Worm (Caenorhabditis elegans) whole organism, L1 larva: ENCODE results near the gene btb-9.
A peak's percentile ranks its signal among the peaks of the same experiment; 100 is the strongest.
"Not testable (repeated sequence)": the region's sequence is repeated elsewhere in the genome, so short reads cannot be mapped to it uniquely, and the experiment has no call there.

Experiments used
- C04F5.9 ChIP-seq: sonication (generic microtip); optimal IDR thresholded peaks from 2 replicates; lab custom pipeline; 2016; ENCODE audit warnings: missing genetic modification characterization, missing compliant biosample characterization
- ceh-82 ChIP-seq, 3 experiments: fragments of 150-350 bp in 1 of 3; sonication (generic microtip) in 2 of 3; optimal IDR thresholded peaks; 2 replicates each; lab custom pipeline; 2014 to 2017; ENCODE audit warnings: missing biosample characterization in 3 of 3, missing genetic modification characterization in 3 of 3
- efl-1 ChIP-seq, 4 experiments: fragments of 150-350 bp; optimal IDR thresholded peaks in 3 of 4; peaks in 1 of 4; 1 replicate in 1 of 4; 2 replicates in 3 of 4; lab custom pipeline; 2014; ENCODE audit warnings: missing biosample characterization in 2 of 4, missing genetic modification characterization in 2 of 4, missing genetic modification reagents in 2 of 4
- egl-13 ChIP-seq: sonication (generic microtip); optimal IDR thresholded peaks from 2 replicates; lab custom pipeline; 2016; ENCODE audit warnings: missing genotype, missing genetic modification reagents, missing genetic modification characterization, missing compliant biosample characterization
- elt-2 ChIP-seq: sonication (generic microtip); optimal IDR thresholded peaks from 2 replicates; lab custom pipeline; 2016; ENCODE audit warnings: missing genetic modification characterization, mild to moderate bottlenecking, inconsistent platforms, missing compliant biosample characterization, missing genetic modification reagents
- jun-1 ChIP-seq: fragments of 150-350 bp; optimal IDR thresholded peaks from 2 replicates; lab custom pipeline; 2014; ENCODE audit warnings: missing biosample characterization, missing genetic modification reagents, missing genetic modification characterization
- lin-35 ChIP-seq, 2 experiments: fragments of 150-350 bp; optimal IDR thresholded peaks; 2 replicates each; lab custom pipeline; 2014; ENCODE audit warnings: missing biosample characterization in 2 of 2, missing genetic modification characterization in 2 of 2, missing genetic modification reagents in 2 of 2
- nhr-47 ChIP-seq: sonication (generic microtip); optimal IDR thresholded peaks from 2 replicates; lab custom pipeline; 2016; ENCODE audit warnings: mild to moderate bottlenecking, missing genetic modification characterization, moderate library complexity, missing compliant biosample characterization
- nhr-77 ChIP-seq: fragments of 150-350 bp; optimal IDR thresholded peaks from 2 replicates; lab custom pipeline; 2014; ENCODE audit warnings: missing biosample characterization, missing genetic modification characterization
- nhr-84 ChIP-seq: sonication (generic microtip); optimal IDR thresholded peaks from 2 replicates; lab custom pipeline; 2017; ENCODE audit warnings: missing biosample characterization, missing genetic modification characterization
- snpc-4 ChIP-seq: fragments of 150-350 bp; optimal IDR thresholded peaks from 2 replicates; lab custom pipeline; 2014; ENCODE audit warnings: missing biosample characterization, missing genetic modification characterization
- tlp-1 ChIP-seq: fragments of 150-350 bp; optimal IDR thresholded peaks from 2 replicates; lab custom pipeline; 2014; ENCODE audit warnings: missing biosample characterization, missing genetic modification characterization
- unc-130 ChIP-seq: fragments of 150-350 bp; optimal IDR thresholded peaks from 2 replicates; lab custom pipeline; 2017; ENCODE audit warnings: missing biosample characterization, missing genetic modification characterization, inconsistent platforms
- xbp-1 ChIP-seq: sonication (generic microtip); optimal IDR thresholded peaks from 2 replicates; lab custom pipeline; 2016; ENCODE audit warnings: missing genetic modification characterization, missing compliant biosample characterization
- zip-4 ChIP-seq: fragments of 200-800 bp; sonication (Bioruptor generic); optimal IDR thresholded peaks from 2 replicates; lab custom pipeline; 2018; ENCODE audit warnings: mild to moderate bottlenecking, missing genetic modification characterization, moderate library complexity, missing compliant biosample characterization

Gene btb-9

DNA sequence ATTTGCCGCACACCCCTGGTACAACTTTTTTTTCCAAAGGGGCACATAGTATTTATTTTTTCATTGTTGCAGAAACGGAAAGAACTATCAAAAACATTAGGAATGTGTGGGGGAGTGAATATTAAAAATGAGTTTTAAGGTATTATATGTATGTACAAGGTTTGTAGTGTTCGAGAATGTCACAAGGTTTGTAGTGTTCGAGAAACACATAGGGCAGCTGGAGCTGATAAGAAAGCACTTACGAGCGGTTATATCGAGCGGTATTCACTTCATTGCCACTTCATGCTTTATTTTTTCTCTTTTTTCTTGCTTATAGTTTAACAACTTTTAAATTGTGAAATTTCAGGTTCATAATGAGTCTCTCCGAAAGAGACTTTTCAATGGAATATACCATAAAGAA, 39.2 kb downstream of the btb-9 start:
- peak; percentile 28 for TF ChIP-seq elt-2 (tag; lab: Kevin White, UChicago)
- peak in 1 of 2 experiments; percentile 10 for TF ChIP-seq lin-35 (GFP tag; optimal IDR thresholded peaks at IDR 0.05; lab: Kevin White, UChicago)
- not testable (repeated sequence) for TF ChIP-seq efl-1 (optimal IDR thresholded peaks at IDR 0.05; lab: Kevin White, UChicago)
- peak in 1 of 2 experiments; percentile 43 for TF ChIP-seq efl-1 (GFP tag; optimal IDR thresholded peaks at IDR 0.05 in 1 of 2; lab: Kevin White, UChicago)

DNA sequence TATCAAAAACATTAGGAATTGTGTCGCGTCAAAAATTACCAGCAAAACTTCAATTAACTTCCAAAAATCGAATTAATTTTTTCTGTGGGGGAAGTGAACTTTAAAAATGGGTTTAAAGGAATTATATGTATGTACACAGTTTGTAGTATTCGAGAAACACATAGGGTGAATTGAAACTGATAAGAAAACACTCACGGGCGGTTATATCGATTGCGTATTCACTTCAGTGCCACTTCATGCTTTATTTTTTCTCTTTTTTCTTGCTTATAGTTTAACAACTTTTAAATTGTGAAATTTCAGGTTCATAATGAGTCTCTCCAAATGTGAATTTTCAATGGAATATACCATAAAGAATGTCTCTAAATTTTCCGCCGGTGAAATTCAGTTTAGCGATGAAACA, 43.0 kb downstream of the btb-9 start, which contains the start of gene math-26:
Gene math-26, plus strand, starts transcription at position 301 of the 400 bp plus-strand sequence.
- TF ChIP-seq ceh-82 (tag; optimal IDR thresholded peaks at IDR 0.05; lab: Kevin White, UChicago); nhr-77; C04F5.9 (tag; lab: Kevin White, UChicago): not testable (repeated sequence)

- TF ChIP-seq nhr-47 (tag; lab: Kevin White, UChicago) (no peak), tlp-1 (tag; lab: Kevin White, UChicago) (no peak), unc-130 (no peak), C04F5.9 (tag; lab: Kevin White, UChicago) (no peak), xbp-1 (tag; lab: Kevin White, UChicago) (no peak), jun-1 (tag; lab: Kevin White, UChicago) (no peak), egl-13 (tag; lab: Kevin White, UChicago) (no peak), snpc-4 (tag; lab: Kevin White, UChicago) (no peak)
Measured at ce11 chrII:1771785-1772184, 43.5 kb downstream of the btb-9 start, which contains the start of gene math-3. TSS of gene math-3 (plus strand) at chrII:1772085.

DNA sequence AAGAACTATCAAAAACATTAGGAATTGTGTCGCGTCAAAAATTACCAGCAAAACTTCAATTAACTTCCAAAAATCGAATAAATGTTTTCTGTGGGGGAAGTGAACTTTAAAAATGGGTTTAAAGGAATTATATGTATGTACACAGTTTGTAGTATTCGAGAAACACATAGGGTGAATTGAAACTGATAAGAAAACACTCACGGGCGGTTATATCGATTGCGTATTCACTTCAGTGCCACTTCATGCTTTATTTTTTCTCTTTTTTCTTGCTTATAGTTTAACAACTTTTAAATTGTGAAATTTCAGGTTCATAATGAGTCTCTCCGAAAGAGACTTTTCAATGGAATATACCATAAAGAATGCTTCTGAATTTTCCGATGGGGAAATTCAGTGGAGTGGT, 46.9 kb downstream of the btb-9 start, which contains the start of gene F36H5.14:
Gene F36H5.14, plus strand, starts transcription at position 301 of the 400 bp plus-strand sequence.
- not testable (repeated sequence) for TF ChIP-seq nhr-84 (tag; lab: Kevin White, UChicago); elt-2 (tag; lab: Kevin White, UChicago); zip-4
- TF ChIP-seq, all 84 proteins: peak for 0; not testable (repeated sequence) for 84
